Worm (Caenorhabditis elegans) whole organism, L3 larva: ENCODE measurements around the gene fubl-1.

ENCODE experiments used
- ZK546.5 ChIP-seq: sonication (generic microtip); optimal IDR thresholded peaks from 2 replicates; lab custom pipeline; 2017; ENCODE audit warnings: missing biosample characterization, missing genetic modification characterization
- fos-1 ChIP-seq: fragments of 150-350 bp; optimal IDR thresholded peaks from 2 replicates; lab custom pipeline; 2014; ENCODE audit warnings: missing biosample characterization, missing genetic modification characterization
- nhr-11 ChIP-seq: fragments of 150-350 bp; optimal IDR thresholded peaks from 2 replicates; lab custom pipeline; 2014; ENCODE audit warnings: missing biosample characterization, missing genetic modification characterization
- nhr-25 ChIP-seq: sonication (generic microtip); optimal IDR thresholded peaks from 2 replicates; lab custom pipeline; 2017; ENCODE audit warnings: missing biosample characterization, missing genetic modification characterization
- nhr-77 ChIP-seq: fragments of 150-350 bp; optimal IDR thresholded peaks from 2 replicates; lab custom pipeline; 2014; ENCODE audit warnings: missing biosample characterization, missing genetic modification characterization
- pha-4 ChIP-seq: fragments of 150-350 bp; optimal IDR thresholded peaks from 2 replicates; lab custom pipeline; 2014; ENCODE audit warnings: missing biosample characterization, missing genetic modification reagents, missing genetic modification characterization

- no peak for TF ChIP-seq nhr-25 (tag; lab: Kevin White, UChicago)
- TF ChIP-seq nhr-77 (tag; lab: Kevin White, UChicago) = no peak
- no peak for TF ChIP-seq ZK546.5
- peak; percentile 42 for TF ChIP-seq pha-4 (tag; lab: Kevin White, UChicago)
- TF ChIP-seq nhr-11 = no peak
- no peak for TF ChIP-seq fos-1 (tag; lab: Kevin White, UChicago)
Measured at ce11 chrV:10228360-10228759, 10.3 kb downstream of the fubl-1 start, which contains the start of gene fipr-4.
